Fruit fly (Drosophila melanogaster): ENCODE results near the gene Jhbp14.

The Jhbp14 gene

DNA sequence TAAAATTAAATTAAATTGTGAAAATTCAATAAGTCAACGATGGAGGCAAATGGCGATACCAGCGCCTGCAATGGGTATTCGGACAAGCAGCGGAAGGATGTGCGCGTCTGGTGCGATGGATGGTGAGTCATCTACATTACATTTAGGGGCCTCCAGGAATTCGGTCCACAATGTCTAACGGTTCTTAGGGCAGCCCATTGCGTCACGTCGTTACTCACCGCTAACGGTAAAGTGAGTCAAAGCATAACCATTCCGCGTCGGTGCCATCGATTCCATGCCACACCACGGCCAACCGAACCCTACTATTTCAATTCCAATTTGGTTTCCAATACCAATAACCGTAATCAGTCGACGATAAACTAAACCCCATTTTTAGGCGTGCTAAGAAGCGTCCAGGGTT, 32.1 kb upstream of the Jhbp14 start:
- peak; percentile 43 for TF ChIP-seq Eip78C (GFP tag)
- TF ChIP-seq CG4318 (GFP tag; optimal IDR thresholded peaks at IDR 0.05): no peak
- no peak for TF ChIP-seq CG31627 (GFP tag; optimal IDR thresholded peaks at IDR 0.05)
- no peak for TF ChIP-seq Sox15 (GFP tag; optimal IDR thresholded peaks at IDR 0.05)

DNA sequence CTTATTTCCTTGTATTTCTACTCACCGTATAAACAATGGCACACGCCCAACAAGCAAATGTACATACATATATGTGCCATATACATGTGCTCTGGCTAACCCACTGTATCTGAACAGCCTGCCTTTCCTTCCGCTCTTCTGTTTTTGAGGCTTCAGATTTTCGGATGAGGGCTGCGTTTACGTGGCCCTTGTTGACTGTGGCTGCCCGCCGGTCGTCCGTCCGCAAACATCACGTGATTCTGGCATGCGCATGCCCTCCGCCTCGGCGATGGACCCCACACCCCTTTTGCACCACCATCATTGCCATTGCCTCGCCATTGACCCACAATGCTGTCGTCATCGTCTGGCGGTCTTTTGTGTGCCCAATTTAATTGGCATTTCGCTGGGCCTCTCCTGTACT, 31.0 kb upstream of the Jhbp14 start:
- TF ChIP-seq CG6276 (GFP tag; optimal IDR thresholded peaks at IDR 0.05): no peak
- peak; percentile 46; the same call in 1 of the 3 replicates for TF ChIP-seq eg (GFP tag; IDR thresholded peaks at IDR 0.05)
- TF ChIP-seq Met (GFP tag; optimal IDR thresholded peaks at IDR 0.05): peak; percentile 22
- no peak for TF ChIP-seq fd85E (GFP tag; optimal IDR thresholded peaks at IDR 0.05)
- TF ChIP-seq ss (GFP tag; optimal IDR thresholded peaks at IDR 0.05): peak; percentile 35 to 62
- TF ChIP-seq CG3919 (GFP tag; optimal IDR thresholded peaks at IDR 0.05): peak; percentile 40
- no peak for TF ChIP-seq CG6792 (GFP tag; optimal IDR thresholded peaks at IDR 0.05)
- TF ChIP-seq CG11902 (GFP tag; optimal IDR thresholded peaks at IDR 0.05): no peak
- peak; percentile 8 for TF ChIP-seq CG1621 (tag; optimal IDR thresholded peaks at IDR 0.05)
- TF ChIP-seq CG15336 (GFP tag; IDR thresholded peaks at IDR 0.05): 0 out of 2 replicates have a peak, but pooled peaks have one; percentile 21
- peak; percentile 45 for TF ChIP-seq Eip75B (GFP tag; optimal IDR thresholded peaks at IDR 0.05)
- TF ChIP-seq CG16779 (tag; optimal IDR thresholded peaks at IDR 0.05): peak; percentile 38
- peak; percentile 53; the same call in 2 of the 3 replicates for TF ChIP-seq CG6163 (GFP tag; IDR thresholded peaks at IDR 0.05)
- peak; percentile 66 for TF ChIP-seq CG6854 (GFP tag; optimal IDR thresholded peaks at IDR 0.05)
- peak; percentile 5 for TF ChIP-seq topi (GFP tag; optimal IDR thresholded peaks at IDR 0.05)
- peak; percentile 79 for TF ChIP-seq fkh (GFP tag; optimal IDR thresholded peaks at IDR 0.05)
- peak; percentile 10 for TF ChIP-seq Sox14 (GFP tag; optimal IDR thresholded peaks at IDR 0.05)
- peak; percentile 44 for TF ChIP-seq esn (GFP tag; optimal IDR thresholded peaks at IDR 0.05)
- peak; percentile 67 for TF ChIP-seq Eip78C (GFP tag)
- peak; percentile 74 for TF ChIP-seq svp (GFP tag)
- no peak for TF ChIP-seq Sox102F (GFP tag; optimal IDR thresholded peaks at IDR 0.05)
- TF ChIP-seq Eip93F (GFP tag; optimal IDR thresholded peaks at IDR 0.05): no peak

DNA sequence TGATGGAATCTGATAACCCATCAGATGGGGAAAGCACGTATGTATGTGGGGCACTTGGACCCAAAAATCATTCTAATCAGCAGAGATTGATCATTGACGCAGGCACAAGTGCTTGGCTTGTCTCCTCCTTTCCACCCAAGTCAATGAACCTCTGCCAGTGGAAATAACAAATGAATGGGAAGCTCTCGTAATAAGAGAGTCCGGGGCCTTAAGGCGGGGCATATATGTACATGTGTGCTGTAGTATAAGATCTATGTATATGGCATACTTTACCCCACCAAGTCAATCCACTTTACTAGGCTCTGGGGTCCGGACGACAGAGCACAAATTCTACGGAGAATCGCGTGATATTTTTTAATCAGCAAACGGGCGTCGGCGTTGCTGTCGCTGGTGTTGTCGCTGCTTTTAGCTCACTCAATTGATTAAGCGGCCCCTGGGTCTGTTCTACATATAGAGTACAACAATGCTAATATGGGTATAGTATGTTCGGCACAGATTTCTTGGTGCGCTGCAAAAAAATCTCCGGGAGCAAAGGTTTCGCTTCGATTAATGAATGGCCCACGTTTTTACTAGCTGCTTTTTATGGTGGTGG, 30.1 kb upstream of the Jhbp14 start:
- TF ChIP-seq Eip78C (GFP tag) (peak; percentile 77), achi (GFP tag; optimal IDR thresholded peaks at IDR 0.05) (no peak), lz (GFP tag; optimal IDR thresholded peaks at IDR 0.05) (no peak), fd59A (GFP tag; optimal IDR thresholded peaks at IDR 0.05) (no peak), CG1621 (tag; optimal IDR thresholded peaks at IDR 0.05) (peak; percentile 39), Blimp-1 (GFP tag; optimal IDR thresholded peaks at IDR 0.05) (no peak), dac (GFP tag; optimal IDR thresholded peaks at IDR 0.05) (no peak), eg (GFP tag; IDR thresholded peaks at IDR 0.05) (peak; percentile 61; the same call in 2 of the 3 replicates), CG6276 (GFP tag; optimal IDR thresholded peaks at IDR 0.05) (peak; percentile 44), Lpt (GFP tag; optimal IDR thresholded peaks at IDR 0.05) (peak; percentile 32), CG15336 (GFP tag; IDR thresholded peaks at IDR 0.05) (0 out of 2 replicates have a peak, but pooled peaks have one; percentile 27), ss (GFP tag; optimal IDR thresholded peaks at IDR 0.05) (peak; percentile 5 to 73), CG32006 (GFP tag; optimal IDR thresholded peaks at IDR 0.05) (no peak), Eip93F (GFP tag; optimal IDR thresholded peaks at IDR 0.05) (no peak), CG6854 (GFP tag; optimal IDR thresholded peaks at IDR 0.05) (no peak), fkh (GFP tag; optimal IDR thresholded peaks at IDR 0.05) (peak; percentile 8), Eip75B (GFP tag; optimal IDR thresholded peaks at IDR 0.05) (peak; percentile 31), dsx (GFP tag; optimal IDR thresholded peaks at IDR 0.05; ENCODE audit: poor library complexity, severe bottlenecking) (no peak), CG31627 (GFP tag; optimal IDR thresholded peaks at IDR 0.05) (no peak), vri (GFP tag; optimal IDR thresholded peaks at IDR 0.05) (peak; percentile 55), CG6808 (GFP tag; optimal IDR thresholded peaks at IDR 0.05) (no peak), OdsH (GFP tag; optimal IDR thresholded peaks at IDR 0.05) (no peak), CG8119 (GFP tag; IDR thresholded peaks at IDR 0.05) (0 out of 3 replicates have a peak, but pooled peaks have one; percentile 35), topi (GFP tag; optimal IDR thresholded peaks at IDR 0.05) (no peak), CG6163 (GFP tag; IDR thresholded peaks at IDR 0.05) (peak; percentile 65; the same call in 2 of the 3 replicates), CG16779 (tag; optimal IDR thresholded peaks at IDR 0.05) (peak; percentile 52), svp (GFP tag) (peak; percentile 89), CG8632 (GFP tag; optimal IDR thresholded peaks at IDR 0.05) (no peak), CG3919 (GFP tag; optimal IDR thresholded peaks at IDR 0.05) (peak; percentile 23), CG9139 (GFP tag; optimal IDR thresholded peaks at IDR 0.05) (peak; percentile 17)

Data from whole organism, prepupa.